In the genomic region with DNA sequence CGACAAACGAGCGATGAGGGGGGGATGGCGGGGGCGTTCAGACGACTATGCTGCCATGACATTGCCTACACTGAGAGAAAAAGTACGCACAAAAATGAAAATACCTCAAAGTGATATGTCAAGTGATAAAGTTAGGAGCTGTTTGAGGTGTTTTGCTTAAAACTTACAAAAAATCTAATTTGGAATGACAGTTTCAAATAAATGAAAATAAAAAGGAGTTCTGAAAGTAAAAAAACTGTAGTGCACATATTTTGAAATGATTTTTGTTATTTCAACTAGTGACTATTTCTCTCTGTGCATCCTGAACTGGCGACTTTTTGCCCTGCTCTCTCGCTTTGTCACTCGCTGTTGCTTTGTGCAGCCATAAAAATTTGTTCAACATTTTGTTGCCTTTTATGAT, we compare ENCODE assay signal across 2 fruit fly cellular contexts.
A peak's percentile ranks its signal among the peaks of the same experiment; 100 is the strongest.
TF ChIP-seq lines count a peak whose summit lies in the region.

No protein-coding gene starts in this region.

TF ChIP-seq in whole organism, embryonic, 481 proteins besides CTCF, POLR2A, EP300 and RAD21 (continued from another document):
- TF ChIP-seq bbx (GFP tag; IDR thresholded peaks at IDR 0.05; lab: Robert Waterston, UW; ENCODE audit: partially characterized antibody) (no peak), CG11093 (GFP tag; IDR thresholded peaks at IDR 0.05; lab: Robert Waterston, UW) (no peak), CG15514 (GFP tag; optimal IDR thresholded peaks at IDR 0.05; lab: Kevin White, UChicago) (peak; percentile 1), sisA (GFP tag; IDR thresholded peaks at IDR 0.05; lab: Robert Waterston, UW) (0 out of 2 replicates have a peak, but pooled peaks have one; percentile 16), wdn (GFP tag; IDR thresholded peaks at IDR 0.05; lab: Robert Waterston, UW) (no peak), Hr51 (GFP tag; optimal IDR thresholded peaks at IDR 0.05; lab: Kevin White, UChicago) (peak in 1 of 2 experiments; percentile 35), NK7.1 (GFP tag; optimal IDR thresholded peaks at IDR 0.05; lab: Kevin White, UChicago) (no peak), crol (GFP tag; IDR thresholded peaks at IDR 0.05; lab: Robert Waterston, UW) (0 out of 2 replicates have a peak, but pooled peaks have one; percentile 25), CG3163 (GFP tag; optimal IDR thresholded peaks at IDR 0.05; lab: Kevin White, UChicago) (no peak), bcd (GFP tag; optimal IDR thresholded peaks at IDR 0.05; lab: Kevin White, UChicago) (peak; percentile 15), Blimp-1 (GFP tag; optimal IDR thresholded peaks at IDR 0.05; lab: Kevin White, UChicago) (peak; percentile 36), vvl (GFP tag; IDR thresholded peaks at IDR 0.05; lab: Robert Waterston, UW) (no peak), CG8765 (GFP tag; IDR thresholded peaks at IDR 0.05; lab: Robert Waterston, UW) (no peak), CG9727 (GFP tag; optimal IDR thresholded peaks at IDR 0.05; lab: Kevin White, UChicago) (peak; percentile 6), fd64A (GFP tag; optimal IDR thresholded peaks at IDR 0.05; lab: Kevin White, UChicago) (no peak), dysf (GFP tag; IDR thresholded peaks at IDR 0.05; lab: Robert Waterston, UW) (0 out of 3 replicates have a peak, but pooled peaks have one; percentile 28), row (GFP tag; IDR thresholded peaks at IDR 0.05; lab: Robert Waterston, UW) (peak; percentile 46; the same call in 2 of the 3 replicates), CG10209 (GFP tag; optimal IDR thresholded peaks at IDR 0.05; lab: Kevin White, UChicago) (peak; percentile 8), sob (GFP tag; IDR thresholded peaks at IDR 0.05; lab: Robert Waterston, UW) (peak; percentile 9; the same call in 1 of the 2 replicates), HLH4C (GFP tag; IDR thresholded peaks at IDR 0.05; lab: Robert Waterston, UW; ENCODE audit: partially characterized antibody) (no peak), corto (GFP tag; optimal IDR thresholded peaks at IDR 0.05; lab: Kevin White, UChicago) (no peak), CG18599 (GFP tag; optimal IDR thresholded peaks at IDR 0.05; lab: Kevin White, UChicago) (peak; percentile 39), fd96Cb (tag; optimal IDR thresholded peaks at IDR 0.05; lab: Kevin White, UChicago) (peak; percentile 11), CG2120 (GFP tag; optimal IDR thresholded peaks at IDR 0.05; lab: Kevin White, UChicago) (peak; percentile 27), CG7372 (GFP tag; IDR thresholded peaks at IDR 0.05; lab: Robert Waterston, UW) (no peak), Xbp1 (GFP tag; optimal IDR thresholded peaks at IDR 0.05; lab: Kevin White, UChicago) (peak; percentile 26), pan (optimal IDR thresholded peaks at IDR 0.05; lab: Kevin White, UChicago) (no peak), pan (GFP tag; optimal IDR thresholded peaks at IDR 0.05 in 1 of 2, IDR thresholded peaks at IDR 0.05 in 1 of 2) (peak in 1 of 2 experiments; percentile 25), dan (GFP tag; IDR thresholded peaks at IDR 0.05; lab: Robert Waterston, UW) (no peak), dmrt99B (tag; optimal IDR thresholded peaks at IDR 0.05; lab: Kevin White, UChicago) (peak; percentile 10), Meics (GFP tag; optimal IDR thresholded peaks at IDR 0.05; lab: Kevin White, UChicago) (peak; percentile 30)
TF ChIP-seq in whole organism, embryonic: peak in this region for 29.

TF ChIP-seq in whole organism, prepupa, 60 proteins besides CTCF, POLR2A, EP300 and RAD21 (continued from another document):
- peak; percentile 14 for TF ChIP-seq CG6808 (GFP tag; optimal IDR thresholded peaks at IDR 0.05; lab: Kevin White, UChicago)
- no peak for TF ChIP-seq OdsH (GFP tag; optimal IDR thresholded peaks at IDR 0.05; lab: Kevin White, UChicago)
- TF ChIP-seq spab (GFP tag; optimal IDR thresholded peaks at IDR 0.05; lab: Kevin White, UChicago): no peak
- no peak for TF ChIP-seq Eip75B (GFP tag; optimal IDR thresholded peaks at IDR 0.05; lab: Kevin White, UChicago)
- peak; percentile 7 for TF ChIP-seq Hr4 (GFP tag; optimal IDR thresholded peaks at IDR 0.05; lab: Kevin White, UChicago)
- peak; percentile 2 for TF ChIP-seq Sox102F (GFP tag; optimal IDR thresholded peaks at IDR 0.05; lab: Kevin White, UChicago)
- TF ChIP-seq CG11294 (GFP tag; IDR thresholded peaks at IDR 0.05; lab: Robert Waterston, UW): no peak
- no peak for TF ChIP-seq Sox14 (GFP tag; optimal IDR thresholded peaks at IDR 0.05; lab: Kevin White, UChicago)
- TF ChIP-seq lz (GFP tag; optimal IDR thresholded peaks at IDR 0.05; lab: Kevin White, UChicago): peak; percentile 3
- TF ChIP-seq CG15336 (GFP tag; IDR thresholded peaks at IDR 0.05; lab: Robert Waterston, UW): peak; percentile 19; the same call in 1 of the 2 replicates
- TF ChIP-seq CG10669 (GFP tag; optimal IDR thresholded peaks at IDR 0.05; lab: Kevin White, UChicago): peak; percentile 7
- TF ChIP-seq CG8319 (GFP tag; optimal IDR thresholded peaks at IDR 0.05; lab: Kevin White, UChicago): no peak
- TF ChIP-seq Met (GFP tag; optimal IDR thresholded peaks at IDR 0.05; lab: Kevin White, UChicago): peak; percentile 1
- no peak for TF ChIP-seq CG16779 (tag; optimal IDR thresholded peaks at IDR 0.05; lab: Kevin White, UChicago)
- TF ChIP-seq topi (GFP tag; optimal IDR thresholded peaks at IDR 0.05; lab: Kevin White, UChicago): peak; percentile 13
- TF ChIP-seq ss (GFP tag; optimal IDR thresholded peaks at IDR 0.05; lab: Kevin White, UChicago): no peak
- TF ChIP-seq net (GFP tag; optimal IDR thresholded peaks at IDR 0.05; lab: Kevin White, UChicago): no peak
- no peak for TF ChIP-seq CG6854 (GFP tag; optimal IDR thresholded peaks at IDR 0.05; lab: Kevin White, UChicago)
- peak; percentile 34 for TF ChIP-seq Ets96B (tag; optimal IDR thresholded peaks at IDR 0.05; lab: Kevin White, UChicago)
- TF ChIP-seq dsx (GFP tag; optimal IDR thresholded peaks at IDR 0.05; lab: Kevin White, UChicago; ENCODE audit: poor library complexity, severe bottlenecking): no peak
- peak; percentile 22 for TF ChIP-seq achi (GFP tag; optimal IDR thresholded peaks at IDR 0.05; lab: Kevin White, UChicago)
- no peak for TF ChIP-seq CG11902 (GFP tag; optimal IDR thresholded peaks at IDR 0.05; lab: Kevin White, UChicago)
- no peak for TF ChIP-seq Blimp-1 (GFP tag; optimal IDR thresholded peaks at IDR 0.05; lab: Kevin White, UChicago)
- TF ChIP-seq Ets21C (GFP tag; optimal IDR thresholded peaks at IDR 0.05; lab: Kevin White, UChicago): no peak
- no peak for TF ChIP-seq fkh (GFP tag; optimal IDR thresholded peaks at IDR 0.05; lab: Kevin White, UChicago)
- TF ChIP-seq Eip93F (GFP tag; optimal IDR thresholded peaks at IDR 0.05; lab: Kevin White, UChicago): no peak
- TF ChIP-seq salr (GFP tag; optimal IDR thresholded peaks at IDR 0.05; lab: Kevin White, UChicago): no peak
- peak; percentile 36 for TF ChIP-seq Eip78C (GFP tag; lab: Kevin White, UChicago)
- TF ChIP-seq CG34406 (GFP tag; optimal IDR thresholded peaks at IDR 0.05; lab: Kevin White, UChicago): no peak
- TF ChIP-seq CG7368 (GFP tag; optimal IDR thresholded peaks at IDR 0.05; lab: Kevin White, UChicago): no peak
- no peak for TF ChIP-seq vri (GFP tag; optimal IDR thresholded peaks at IDR 0.05; lab: Kevin White, UChicago)
- no peak for TF ChIP-seq acj6 (GFP tag; optimal IDR thresholded peaks at IDR 0.05; lab: Kevin White, UChicago)
- peak; percentile 17 for TF ChIP-seq cyc (GFP tag; optimal IDR thresholded peaks at IDR 0.05; lab: Kevin White, UChicago)
- peak; percentile 38 for TF ChIP-seq CG32006 (GFP tag; optimal IDR thresholded peaks at IDR 0.05; lab: Kevin White, UChicago)
- no peak for TF ChIP-seq CG8632 (GFP tag; optimal IDR thresholded peaks at IDR 0.05; lab: Kevin White, UChicago)
- TF ChIP-seq CG6792 (GFP tag; optimal IDR thresholded peaks at IDR 0.05; lab: Kevin White, UChicago): no peak
- no peak for TF ChIP-seq CG6163 (GFP tag; IDR thresholded peaks at IDR 0.05; lab: Robert Waterston, UW)
